Worm (Caenorhabditis elegans) whole organism, L4/young adult: ENCODE measurements around the gene tpst-2.

Experiments
- W03F9.2 ChIP-seq: fragments of 150-350 bp; optimal IDR thresholded peaks from 2 replicates; lab custom pipeline; 2014; ENCODE audit warnings: missing biosample characterization, missing genetic modification characterization
- dao-5 ChIP-seq: sonication (generic microtip); optimal IDR thresholded peaks from 2 replicates; lab custom pipeline; 2016; ENCODE audit warnings: missing genotype, missing genetic modification characterization, moderate library complexity, missing compliant biosample characterization
- him-1 ChIP-seq: sonication (generic microtip); optimal IDR thresholded peaks from 2 replicates; lab custom pipeline; 2016; ENCODE audit warnings: missing genotype, missing genetic modification reagents, missing genetic modification characterization, missing compliant biosample characterization

- TF ChIP-seq dao-5 (tag; lab: Kevin White, UChicago) (no peak), him-1 (no peak), W03F9.2 (tag; lab: Kevin White, UChicago) (no peak)
These were observed 4.4 kb downstream of the tpst-2 start for ce11 chrIII:775443-775842.
